Fruit fly (Drosophila melanogaster): ENCODE results near the gene CG9743.
A peak's percentile ranks its signal among the peaks of the same experiment; 100 is the strongest.

The CG9743 gene

DNA sequence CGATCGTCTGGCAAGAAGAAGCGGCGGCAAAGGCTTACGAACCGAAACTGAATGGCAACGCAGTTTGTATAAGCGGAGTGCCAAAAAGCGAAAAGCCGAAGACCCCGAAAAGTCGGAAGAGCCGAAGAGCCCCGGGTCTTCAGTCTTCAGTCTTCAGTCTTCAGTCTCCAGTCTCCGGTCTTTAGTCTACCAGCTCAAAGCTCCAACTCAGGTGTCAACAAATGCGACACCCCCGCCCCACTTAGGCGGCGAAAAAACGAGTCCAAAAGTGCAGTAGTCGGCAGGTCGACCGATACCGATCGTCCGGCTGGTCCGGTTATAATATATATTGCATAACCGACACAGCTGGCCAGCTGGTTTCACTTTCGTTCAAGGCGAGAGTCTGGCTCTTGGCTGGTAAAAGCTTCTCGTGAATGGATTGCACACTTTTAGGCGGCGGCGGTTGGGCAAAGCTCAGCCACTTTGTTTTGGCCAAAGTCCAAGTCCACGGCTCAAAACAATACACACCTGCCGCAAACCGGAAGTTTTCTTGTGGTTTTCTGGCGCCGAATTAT, 40.5 kb upstream of the CG9743 start, which contains the start of gene CG9737 (continued):
- TF ChIP-seq Ada2b (GFP tag; IDR thresholded peaks at IDR 0.05) (no peak), Dip2 (GFP tag; IDR thresholded peaks at IDR 0.05) (no peak), NFAT (GFP tag; IDR thresholded peaks at IDR 0.05) (no peak), CG17802 (tag; optimal IDR thresholded peaks at IDR 0.05) (no peak), rib (GFP tag; IDR thresholded peaks at IDR 0.05) (no peak), CTCF (GFP tag; optimal IDR thresholded peaks at IDR 0.05) (peak; percentile 48), ab (GFP tag; optimal IDR thresholded peaks at IDR 0.05) (no peak), jumu (GFP tag; optimal IDR thresholded peaks at IDR 0.05) (no peak), Meics (GFP tag; optimal IDR thresholded peaks at IDR 0.05) (no peak), Oaz (GFP tag; IDR thresholded peaks at IDR 0.05) (no peak), CG14014 (GFP tag; IDR thresholded peaks at IDR 0.05) (no peak), gfzf (GFP tag; optimal IDR thresholded peaks at IDR 0.05) (no peak), Usf (GFP tag; optimal IDR thresholded peaks at IDR 0.05) (no peak), Vsx1 (GFP tag; optimal IDR thresholded peaks at IDR 0.05) (peak; percentile 2), CG1647 (GFP tag; optimal IDR thresholded peaks at IDR 0.05) (no peak), dimm (GFP tag; IDR thresholded peaks at IDR 0.05) (no peak), Sry-β (GFP tag; optimal IDR thresholded peaks at IDR 0.05) (no peak), CG6654 (GFP tag; optimal IDR thresholded peaks at IDR 0.05) (no peak), CG9215 (GFP tag; IDR thresholded peaks at IDR 0.05) (no peak), Side (GFP tag; optimal IDR thresholded peaks at IDR 0.05) (no peak), CG13296 (GFP tag; optimal IDR thresholded peaks at IDR 0.05) (peak; percentile 6), Hr78 (GFP tag; optimal IDR thresholded peaks at IDR 0.05) (peak in 1 of 2 experiments; percentile 73), HmgD (GFP tag; optimal IDR thresholded peaks at IDR 0.05) (no peak), CG13287 (GFP tag; IDR thresholded peaks at IDR 0.05; ENCODE audit: partially characterized antibody) (peak; percentile 34; the same call in 1 of the 2 replicates), CG9727 (GFP tag; optimal IDR thresholded peaks at IDR 0.05) (no peak), CG34224 (GFP tag; IDR thresholded peaks at IDR 0.05; ENCODE audit: partially characterized antibody) (no peak), unc-4 (GFP tag; IDR thresholded peaks at IDR 0.05; ENCODE audit: partially characterized antibody) (0 out of 2 replicates have a peak, but pooled peaks have one; percentile 21), sisA (GFP tag; IDR thresholded peaks at IDR 0.05) (no peak), MESR4 (GFP tag; optimal IDR thresholded peaks at IDR 0.05) (no peak), Bteb2 (GFP tag; optimal IDR thresholded peaks at IDR 0.05) (no peak), jing (GFP tag; optimal IDR thresholded peaks at IDR 0.05) (no peak), CG17612 (GFP tag; IDR thresholded peaks at IDR 0.05) (no peak), sna (GFP tag; IDR thresholded peaks at IDR 0.05; ENCODE audit: partially characterized antibody) (no peak), Trl (optimal IDR thresholded peaks at IDR 0.05) (no peak), Trl (GFP tag; optimal IDR thresholded peaks at IDR 0.05) (no peak), ERR (GFP tag; optimal IDR thresholded peaks at IDR 0.05) (no peak), Elba2 (GFP tag; optimal IDR thresholded peaks at IDR 0.05) (no peak), bsh (GFP tag; optimal IDR thresholded peaks at IDR 0.05) (peak; percentile 24 to 73), pros (GFP tag; optimal IDR thresholded peaks at IDR 0.05) (peak; percentile 99), Ets65A (GFP tag) (no peak), CG16815 (GFP tag; optimal IDR thresholded peaks at IDR 0.05) (no peak), CG3726 (GFP tag; IDR thresholded peaks at IDR 0.05) (no peak), CG14860 (GFP tag; IDR thresholded peaks at IDR 0.05; ENCODE audit: partially characterized antibody) (no peak), vnd (GFP tag; IDR thresholded peaks at IDR 0.05; ENCODE audit: partially characterized antibody) (no peak), CG10147 (GFP tag; optimal IDR thresholded peaks at IDR 0.05) (no peak), cwo (GFP tag; optimal IDR thresholded peaks at IDR 0.05) (no peak), prd (optimal IDR thresholded peaks at IDR 0.05) (no peak), prd (GFP tag; IDR thresholded peaks at IDR 0.05) (no peak), CG8944 (GFP tag; optimal IDR thresholded peaks at IDR 0.05) (no peak), crc (GFP tag; optimal IDR thresholded peaks at IDR 0.05) (no peak), ssp (GFP tag; IDR thresholded peaks at IDR 0.05) (no peak), CG7271 (tag; optimal IDR thresholded peaks at IDR 0.05) (no peak)

All from whole organism, embryonic.